Fruit fly (Drosophila melanogaster) whole organism, prepupa: ENCODE data around the gene Tis11.

Source experiments
- CG6808 ChIP-seq: fragments of 200-800 bp; sonication (Bioruptor generic); optimal IDR thresholded peaks from 3 replicates; lab custom pipeline; 2017; ENCODE audit warnings: missing biosample characterization, missing genetic modification characterization, mild to moderate bottlenecking, moderate library complexity, missing genetic modification reagents
- CG8119 ChIP-seq: fragments of 200-800 bp; sonication (Bioruptor generic); IDR thresholded peaks from 3 replicates; pipeline ENCODE4 v1.3.6; 2022; ENCODE audit warnings: missing biosample characterization, missing genetic modification characterization
- Sox14 ChIP-seq: fragments of 200-800 bp; sonication (Bioruptor generic); optimal IDR thresholded peaks from 3 replicates; lab custom pipeline; 2016; ENCODE audit warnings: missing biosample characterization, missing genetic modification characterization

- peak; percentile 53 for TF ChIP-seq CG6808 (GFP tag; lab: Kevin White, UChicago)
- no peak for TF ChIP-seq Sox14 (GFP tag; lab: Kevin White, UChicago)
- 0 out of 3 replicates have a peak, but pooled peaks have one; percentile 15 for TF ChIP-seq CG8119
These were observed 915 bp downstream of the Tis11 start for dm6 chrX:12660030-12660630.
